Fruit fly (Drosophila melanogaster): Measurements from ENCODE around the gene Parg.

Parg gene

dm6 chrX:3689079-3689478, 17.8 kb upstream of the Parg start (continued):
- no peak for TF ChIP-seq tai (GFP tag; optimal IDR thresholded peaks at IDR 0.05)
- peak; percentile 88 for TF ChIP-seq dl (GFP tag; optimal IDR thresholded peaks at IDR 0.05; ENCODE audit: insufficient read depth in 1 of 2, partially characterized antibody in 2 of 2)
- peak; percentile 34 for TF ChIP-seq rgr (GFP tag; optimal IDR thresholded peaks at IDR 0.05)
- TF ChIP-seq foxo (GFP tag; optimal IDR thresholded peaks at IDR 0.05), result no peak
- peak; percentile 36 for TF ChIP-seq Rel (GFP tag; optimal IDR thresholded peaks at IDR 0.05)
- peak; percentile 48 for TF ChIP-seq Rel (tag; optimal IDR thresholded peaks at IDR 0.05)
- peak; percentile 47 for TF ChIP-seq fru (GFP tag; optimal IDR thresholded peaks at IDR 0.05)
- peak; percentile 32 for TF ChIP-seq Vsx2 (GFP tag; optimal IDR thresholded peaks at IDR 0.05; ENCODE audit: partially characterized antibody)

DNA sequence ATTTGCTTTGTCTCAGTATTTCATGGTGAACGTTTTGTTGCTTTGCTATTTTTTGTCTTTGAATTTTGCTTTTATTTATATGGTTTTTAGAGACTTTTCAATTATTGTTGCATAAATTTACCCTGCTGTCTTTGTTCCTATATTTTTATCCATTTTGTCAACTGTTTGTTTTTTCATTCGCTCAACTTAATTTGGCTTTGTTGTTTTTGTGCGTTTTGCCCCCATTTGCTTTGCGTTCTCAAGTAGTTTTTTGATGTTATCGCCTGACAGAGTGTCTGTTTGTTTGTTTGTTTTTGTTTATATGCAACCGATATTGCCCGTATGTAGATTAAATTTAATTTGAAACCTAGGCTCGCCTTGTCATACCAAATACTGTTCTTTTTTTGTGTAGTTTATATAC, 17.3 kb upstream of the Parg start:
- TF ChIP-seq dl (GFP tag; optimal IDR thresholded peaks at IDR 0.05; ENCODE audit: insufficient read depth in 1 of 2, partially characterized antibody in 2 of 2) (no peak), N (GFP tag; optimal IDR thresholded peaks at IDR 0.05) (no peak), Myc (optimal IDR thresholded peaks at IDR 0.05) (no peak), Hr78 (GFP tag; optimal IDR thresholded peaks at IDR 0.05) (no peak), brk (GFP tag; optimal IDR thresholded peaks at IDR 0.05) (no peak), pan (optimal IDR thresholded peaks at IDR 0.05) (no peak), CG32264 (GFP tag; optimal IDR thresholded peaks at IDR 0.05) (no peak), OdsH (GFP tag; optimal IDR thresholded peaks at IDR 0.05) (no peak), ey (GFP tag; optimal IDR thresholded peaks at IDR 0.05) (no peak), Dif (GFP tag; optimal IDR thresholded peaks at IDR 0.05; ENCODE audit: partially characterized antibody) (no peak), usp (GFP tag; optimal IDR thresholded peaks at IDR 0.05) (no peak)

DNA sequence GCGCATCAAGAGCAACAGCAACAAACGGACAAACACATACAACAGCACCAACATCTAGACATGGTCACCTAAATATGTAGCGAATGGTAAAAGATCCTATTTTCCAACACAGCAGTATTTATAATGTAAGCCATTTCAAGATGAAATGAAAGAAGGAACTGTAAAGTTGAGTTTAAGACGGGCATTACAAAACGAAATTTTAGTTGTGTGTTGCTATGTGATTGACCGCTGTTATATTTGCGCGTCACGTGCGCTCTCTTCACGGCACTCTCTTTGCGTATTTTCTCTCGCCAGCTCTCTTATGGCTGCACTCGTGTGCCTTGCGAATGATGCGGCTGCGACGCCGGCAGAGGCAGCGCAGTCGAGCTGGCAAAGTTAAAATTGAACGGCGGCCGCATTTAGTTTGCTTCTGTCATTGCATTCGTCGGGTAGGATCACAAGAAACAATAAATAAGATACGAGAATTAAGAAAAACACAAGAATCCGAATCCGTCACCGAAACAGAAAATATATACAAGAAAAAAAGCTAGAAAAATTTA, 16.6 kb upstream of the Parg start:
- TF ChIP-seq fru (GFP tag; optimal IDR thresholded peaks at IDR 0.05) (peak; percentile 64), Myc (optimal IDR thresholded peaks at IDR 0.05) (no peak), OdsH (GFP tag; optimal IDR thresholded peaks at IDR 0.05) (peak; percentile 57), Vsx2 (GFP tag; optimal IDR thresholded peaks at IDR 0.05; ENCODE audit: partially characterized antibody) (no peak), ey (GFP tag; optimal IDR thresholded peaks at IDR 0.05) (peak; percentile 81), Sp1 (GFP tag; optimal IDR thresholded peaks at IDR 0.05) (peak; percentile 38), Hnf4 (GFP tag; optimal IDR thresholded peaks at IDR 0.05) (peak; percentile 14), Dif (GFP tag; optimal IDR thresholded peaks at IDR 0.05; ENCODE audit: partially characterized antibody) (peak; percentile 82), N (GFP tag; optimal IDR thresholded peaks at IDR 0.05) (no peak), rgr (GFP tag; optimal IDR thresholded peaks at IDR 0.05) (peak; percentile 66), Jra (GFP tag; optimal IDR thresholded peaks at IDR 0.05) (no peak), dmrt93B (GFP tag; optimal IDR thresholded peaks at IDR 0.05) (peak; percentile 2), foxo (GFP tag; optimal IDR thresholded peaks at IDR 0.05) (peak in 1 of 2 experiments; percentile 67), Rel (GFP tag; optimal IDR thresholded peaks at IDR 0.05) (no peak), Rel (tag; optimal IDR thresholded peaks at IDR 0.05) (no peak), dsf (GFP tag; optimal IDR thresholded peaks at IDR 0.05; ENCODE audit: borderline replicate concordance) (no peak), sv (GFP tag; optimal IDR thresholded peaks at IDR 0.05) (peak; percentile 24), h (GFP tag; optimal IDR thresholded peaks at IDR 0.05) (peak; percentile 62), HLH106 (tag; optimal IDR thresholded peaks at IDR 0.05) (peak; percentile 44), dl (GFP tag; optimal IDR thresholded peaks at IDR 0.05; ENCODE audit: insufficient read depth in 1 of 2, partially characterized antibody in 2 of 2) (peak; percentile 47 to 60), GATAd (GFP tag; optimal IDR thresholded peaks at IDR 0.05) (no peak), Mio (GFP tag; optimal IDR thresholded peaks at IDR 0.05) (no peak), Abd-B (GFP tag; optimal IDR thresholded peaks at IDR 0.05) (no peak), br (GFP tag; optimal IDR thresholded peaks at IDR 0.05) (peak; percentile 71), psq (GFP tag; optimal IDR thresholded peaks at IDR 0.05) (peak; percentile 40), woc (GFP tag; optimal IDR thresholded peaks at IDR 0.05) (peak; percentile 68)

DNA sequence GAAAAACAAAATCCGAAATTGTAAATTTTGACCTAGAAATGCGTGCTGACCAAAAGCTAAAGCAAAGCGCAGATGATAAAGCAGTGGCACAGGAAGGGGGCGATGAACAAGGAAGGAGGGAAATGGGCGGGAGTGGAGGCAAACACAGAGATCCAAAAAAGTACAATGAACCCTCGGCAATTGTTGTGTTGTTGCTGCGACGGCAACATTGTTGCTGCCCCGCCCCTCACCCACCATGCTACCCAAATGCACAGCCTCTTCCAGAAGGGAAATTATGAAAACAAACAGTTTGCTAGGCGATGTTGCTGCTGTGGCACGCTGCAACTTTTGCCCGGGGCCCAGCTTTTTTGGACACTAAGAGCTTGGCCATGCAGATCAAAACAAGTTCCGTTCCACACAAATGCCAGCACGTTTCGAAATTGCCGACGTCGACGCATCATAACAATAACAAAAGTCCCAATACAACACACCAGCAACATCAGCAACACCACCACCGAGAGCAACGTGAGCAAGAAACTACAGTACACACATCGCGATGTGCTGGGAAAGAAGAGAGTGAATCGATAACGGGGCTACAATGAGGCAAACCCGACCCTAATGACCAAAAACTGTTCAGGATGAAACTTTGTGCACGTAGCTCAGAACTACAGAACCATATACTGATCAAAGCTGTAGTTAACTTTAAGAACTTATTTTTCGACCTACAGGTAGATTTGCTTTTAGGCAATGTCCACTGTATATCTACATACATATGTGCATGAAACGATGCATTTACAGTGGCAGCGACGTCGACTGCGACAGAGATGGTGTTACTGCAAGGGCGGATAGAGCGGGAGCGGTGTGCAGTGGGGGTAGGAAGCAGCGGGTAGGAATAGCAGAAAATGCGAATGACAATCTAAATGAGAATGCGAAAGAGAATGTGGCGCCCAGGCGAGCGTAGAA, 15.4 kb upstream of the Parg start:
- TF ChIP-seq brk (GFP tag; optimal IDR thresholded peaks at IDR 0.05) (no peak), dl (GFP tag; optimal IDR thresholded peaks at IDR 0.05; ENCODE audit: insufficient read depth in 1 of 2, partially characterized antibody in 2 of 2) (no peak), rgr (GFP tag; optimal IDR thresholded peaks at IDR 0.05) (peak; percentile 84), pan (optimal IDR thresholded peaks at IDR 0.05) (no peak), Hr83 (GFP tag; optimal IDR thresholded peaks at IDR 0.05; ENCODE audit: poor library complexity, severe bottlenecking) (no peak), psq (GFP tag; optimal IDR thresholded peaks at IDR 0.05) (peak; percentile 90), ey (GFP tag; optimal IDR thresholded peaks at IDR 0.05) (peak; percentile 91), Hnf4 (GFP tag; optimal IDR thresholded peaks at IDR 0.05) (peak; percentile 78), Jra (GFP tag; optimal IDR thresholded peaks at IDR 0.05) (peak; percentile 32), Vsx2 (GFP tag; optimal IDR thresholded peaks at IDR 0.05; ENCODE audit: partially characterized antibody) (no peak), Abd-B (GFP tag; optimal IDR thresholded peaks at IDR 0.05) (no peak), fru (GFP tag; optimal IDR thresholded peaks at IDR 0.05) (peak; percentile 95), CrebA (GFP tag; optimal IDR thresholded peaks at IDR 0.05; ENCODE audit: borderline replicate concordance) (peak; percentile 37), N (GFP tag; optimal IDR thresholded peaks at IDR 0.05) (no peak), tai (GFP tag; optimal IDR thresholded peaks at IDR 0.05) (peak; percentile 54), Hr78 (GFP tag; optimal IDR thresholded peaks at IDR 0.05) (no peak), dmrt93B (GFP tag; optimal IDR thresholded peaks at IDR 0.05) (peak; percentile 77), usp (GFP tag; optimal IDR thresholded peaks at IDR 0.05) (no peak), sage (GFP tag; optimal IDR thresholded peaks at IDR 0.05) (no peak), br (GFP tag; optimal IDR thresholded peaks at IDR 0.05) (peak; percentile 90), dsf (GFP tag; optimal IDR thresholded peaks at IDR 0.05; ENCODE audit: borderline replicate concordance) (no peak), foxo (GFP tag; optimal IDR thresholded peaks at IDR 0.05) (peak; percentile 28 to 88), woc (GFP tag; optimal IDR thresholded peaks at IDR 0.05) (peak; percentile 94), OdsH (GFP tag; optimal IDR thresholded peaks at IDR 0.05) (peak; percentile 87), GATAd (GFP tag; optimal IDR thresholded peaks at IDR 0.05) (no peak), Mio (GFP tag; optimal IDR thresholded peaks at IDR 0.05) (no peak), HLH106 (tag; optimal IDR thresholded peaks at IDR 0.05) (peak; percentile 88), lola (GFP tag; optimal IDR thresholded peaks at IDR 0.05) (no peak)
